Fruit fly (Drosophila melanogaster) whole organism, prepupa: ENCODE results near the gene beg.

ENCODE experiments used
- CG10631 ChIP-seq: fragments of 200-800 bp; sonication (Bioruptor generic); optimal IDR thresholded peaks from 2 replicates; lab custom pipeline; 2016; ENCODE audit warnings: missing biosample characterization, missing genetic modification characterization
- CG11294 ChIP-seq: fragments of 200-800 bp; sonication (Bioruptor generic); IDR thresholded peaks from 2 replicates; pipeline ENCODE4 v1.3.6; 2022; ENCODE audit warnings: missing biosample characterization, missing genetic modification characterization
- CG11762 ChIP-seq: fragments of 200-800 bp; sonication (Bioruptor generic); optimal IDR thresholded peaks from 3 replicates; lab custom pipeline; 2016; ENCODE audit warnings: missing biosample characterization, missing genetic modification characterization; ENCODE audit not compliant: insufficient read depth
- CG15336 ChIP-seq: fragments of 200-800 bp; sonication (Bioruptor generic); IDR thresholded peaks from 2 replicates; pipeline ENCODE4 v1.3.6; 2022; ENCODE audit warnings: missing biosample characterization, missing genetic modification characterization
- CG1621 ChIP-seq: fragments of 200-800 bp; sonication (Bioruptor generic); optimal IDR thresholded peaks from 3 replicates; lab custom pipeline; 2018; ENCODE audit warnings: missing biosample characterization, mild to moderate bottlenecking, missing genetic modification characterization
- CG16779 ChIP-seq: fragments of 200-800 bp; sonication (Bioruptor generic); optimal IDR thresholded peaks from 3 replicates; lab custom pipeline; 2017; ENCODE audit warnings: missing biosample characterization, mild to moderate bottlenecking, missing genetic modification characterization
- CG3032 ChIP-seq: fragments of 200-800 bp; optimal IDR thresholded peaks from 2 replicates; lab custom pipeline; 2019; ENCODE audit warnings: missing biosample characterization, mild to moderate bottlenecking, missing genetic modification characterization, moderate library complexity
- CG31627 ChIP-seq: fragments of 200-800 bp; sonication (Bioruptor generic); optimal IDR thresholded peaks from 3 replicates; lab custom pipeline; 2016; ENCODE audit warnings: missing biosample characterization, missing genetic modification characterization
- CG32006 ChIP-seq: fragments of 200-800 bp; sonication (Bioruptor generic); optimal IDR thresholded peaks from 3 replicates; lab custom pipeline; 2017; ENCODE audit warnings: missing biosample characterization, mild to moderate bottlenecking, missing genetic modification characterization
- CG3919 ChIP-seq: fragments of 200-800 bp; sonication (Bioruptor generic); optimal IDR thresholded peaks from 3 replicates; lab custom pipeline; 2016; ENCODE audit warnings: missing biosample characterization, missing genetic modification characterization
- CG4318 ChIP-seq: fragments of 200-800 bp; sonication (Bioruptor generic); optimal IDR thresholded peaks from 3 replicates; lab custom pipeline; 2017; ENCODE audit warnings: missing biosample characterization, mild to moderate bottlenecking, missing genetic modification characterization
- CG6163 ChIP-seq: fragments of 200-800 bp; sonication (Bioruptor generic); IDR thresholded peaks from 3 replicates; pipeline ENCODE4 v1.3.6; 2022; ENCODE audit warnings: missing biosample characterization, missing genetic modification characterization
- CG6276 ChIP-seq: fragments of 200-800 bp; sonication (Bioruptor generic); optimal IDR thresholded peaks from 2 replicates; lab custom pipeline; 2017; ENCODE audit warnings: missing biosample characterization, mild to moderate bottlenecking, missing genetic modification characterization
- CG6808 ChIP-seq: fragments of 200-800 bp; sonication (Bioruptor generic); optimal IDR thresholded peaks from 3 replicates; lab custom pipeline; 2017; ENCODE audit warnings: missing biosample characterization, missing genetic modification characterization, mild to moderate bottlenecking, moderate library complexity, missing genetic modification reagents
- CG6854 ChIP-seq: fragments of 200-800 bp; sonication (Bioruptor generic); optimal IDR thresholded peaks from 2 replicates; lab custom pipeline; 2017; ENCODE audit warnings: missing biosample characterization, mild to moderate bottlenecking, missing genetic modification characterization
- CG7368 ChIP-seq: fragments of 200-800 bp; sonication (Bioruptor generic); optimal IDR thresholded peaks from 3 replicates; lab custom pipeline; 2016; ENCODE audit warnings: missing biosample characterization, missing genetic modification characterization
- CG8119 ChIP-seq: fragments of 200-800 bp; sonication (Bioruptor generic); IDR thresholded peaks from 3 replicates; pipeline ENCODE4 v1.3.6; 2022; ENCODE audit warnings: missing biosample characterization, missing genetic modification characterization
- CG9139 ChIP-seq: fragments of 200-800 bp; sonication (Bioruptor generic); optimal IDR thresholded peaks from 3 replicates; lab custom pipeline; 2017; ENCODE audit warnings: missing biosample characterization, mild to moderate bottlenecking, missing genetic modification characterization
- Eip75B ChIP-seq: fragments of 200-800 bp; sonication (Bioruptor generic); optimal IDR thresholded peaks from 3 replicates; lab custom pipeline; 2016; ENCODE audit warnings: missing biosample characterization, missing genetic modification characterization
- Eip93F ChIP-seq: fragments of 200-800 bp; sonication (Bioruptor generic); optimal IDR thresholded peaks from 2 replicates; lab custom pipeline; 2016; ENCODE audit warnings: missing biosample characterization, mild to moderate bottlenecking, missing genetic modification characterization
- Ets21C ChIP-seq: fragments of 200-800 bp; sonication (Bioruptor generic); optimal IDR thresholded peaks from 3 replicates; lab custom pipeline; 2016; ENCODE audit warnings: missing biosample characterization, missing genetic modification characterization
- Ets96B ChIP-seq: fragments of 200-800 bp; optimal IDR thresholded peaks from 2 replicates; lab custom pipeline; 2019; ENCODE audit warnings: missing biosample characterization, mild to moderate bottlenecking, missing genetic modification characterization, moderate library complexity
- Gug ChIP-seq: fragments of 200-800 bp; sonication (Bioruptor generic); IDR thresholded peaks from 2 replicates; pipeline ENCODE4 v1.3.6; 2022; ENCODE audit warnings: missing biosample characterization, missing genetic modification characterization
- Hr38 ChIP-seq: sonication (Bioruptor generic); optimal IDR thresholded peaks from 2 replicates; lab custom pipeline; 2016; ENCODE audit warnings: missing biosample characterization, missing genetic modification characterization
- Hr39 ChIP-seq: fragments of 200-800 bp; sonication (Bioruptor generic); optimal IDR thresholded peaks from 2 replicates; lab custom pipeline; 2016; ENCODE audit warnings: missing biosample characterization, missing genetic modification characterization
- Hr4 ChIP-seq: fragments of 200-800 bp; sonication (Bioruptor generic); optimal IDR thresholded peaks from 3 replicates; lab custom pipeline; 2016; ENCODE audit warnings: missing biosample characterization, missing genetic modification characterization
- Lpt ChIP-seq: fragments of 200-800 bp; sonication (Bioruptor generic); optimal IDR thresholded peaks from 3 replicates; lab custom pipeline; 2016; ENCODE audit warnings: missing biosample characterization, missing genetic modification characterization
- Met ChIP-seq: fragments of 200-800 bp; sonication (Bioruptor generic); optimal IDR thresholded peaks from 3 replicates; lab custom pipeline; 2016; ENCODE audit warnings: missing biosample characterization, missing genetic modification characterization
- Smox ChIP-seq: fragments of 200-800 bp; sonication (Bioruptor generic); optimal IDR thresholded peaks from 3 replicates; lab custom pipeline; 2016; ENCODE audit warnings: missing biosample characterization, missing genetic modification characterization
- Sox102F ChIP-seq: fragments of 200-800 bp; sonication (Bioruptor generic); optimal IDR thresholded peaks from 2 replicates; lab custom pipeline; 2016; ENCODE audit warnings: missing biosample characterization, mild to moderate bottlenecking, missing genetic modification characterization
- Sox15 ChIP-seq: fragments of 200-800 bp; sonication (Bioruptor generic); optimal IDR thresholded peaks from 3 replicates; lab custom pipeline; 2016; ENCODE audit warnings: missing biosample characterization, missing genetic modification characterization
- acj6 ChIP-seq: fragments of 200-800 bp; sonication (Bioruptor generic); optimal IDR thresholded peaks from 3 replicates; lab custom pipeline; 2016; ENCODE audit warnings: missing biosample characterization, missing genetic modification characterization
- cyc ChIP-seq: fragments of 200-800 bp; sonication (Bioruptor generic); optimal IDR thresholded peaks from 3 replicates; lab custom pipeline; 2016; ENCODE audit warnings: missing biosample characterization, missing genetic modification characterization
- dsx ChIP-seq: fragments of 200-800 bp; optimal IDR thresholded peaks from 3 replicates; lab custom pipeline; 2019; ENCODE audit warnings: missing biosample characterization, mild to moderate bottlenecking, missing genetic modification characterization, moderate library complexity; ENCODE audit not compliant: poor library complexity, severe bottlenecking
- eg ChIP-seq: fragments of 200-800 bp; sonication (Bioruptor generic); IDR thresholded peaks from 3 replicates; pipeline ENCODE4 v1.3.6; 2022; ENCODE audit warnings: missing biosample characterization, missing genetic modification characterization
- esn ChIP-seq: fragments of 200-800 bp; sonication (Bioruptor generic); optimal IDR thresholded peaks from 2 replicates; lab custom pipeline; 2016; ENCODE audit warnings: missing biosample characterization, mild to moderate bottlenecking, missing genetic modification characterization, moderate library complexity
- fd59A ChIP-seq: fragments of 200-800 bp; sonication (Bioruptor generic); optimal IDR thresholded peaks from 2 replicates; lab custom pipeline; 2017; ENCODE audit warnings: missing biosample characterization, mild to moderate bottlenecking, missing genetic modification characterization, missing genetic modification reagents
- fd85E ChIP-seq: fragments of 200-800 bp; sonication (Bioruptor generic); optimal IDR thresholded peaks from 3 replicates; lab custom pipeline; 2016; ENCODE audit warnings: missing biosample characterization, missing genetic modification characterization
- lz ChIP-seq: fragments of 200-800 bp; sonication (Bioruptor generic); optimal IDR thresholded peaks from 3 replicates; lab custom pipeline; 2016; ENCODE audit warnings: missing biosample characterization, missing genetic modification characterization
- net ChIP-seq: fragments of 200-800 bp; sonication (Bioruptor generic); optimal IDR thresholded peaks from 3 replicates; lab custom pipeline; 2016; ENCODE audit warnings: missing biosample characterization, missing genetic modification characterization
- pdm3 ChIP-seq: fragments of 200-800 bp; sonication (Bioruptor generic); optimal IDR thresholded peaks from 3 replicates; lab custom pipeline; 2016; ENCODE audit warnings: missing biosample characterization, missing genetic modification characterization
- salr ChIP-seq, 2 experiments: fragments of 200-800 bp; sonication (Bioruptor generic); optimal IDR thresholded peaks; 3 replicates each; lab custom pipeline; 2016 to 2018; ENCODE audit warnings: missing biosample characterization in 2 of 2, missing genetic modification characterization in 2 of 2, mild to moderate bottlenecking in 1 of 2
- spab ChIP-seq: fragments of 200-800 bp; sonication (Bioruptor generic); optimal IDR thresholded peaks from 2 replicates; lab custom pipeline; 2017; ENCODE audit warnings: missing biosample characterization, mild to moderate bottlenecking, missing genetic modification characterization, missing genetic modification reagents
- ss ChIP-seq, 2 experiments: fragments of 200-800 bp; sonication (Bioruptor generic); optimal IDR thresholded peaks; 2 replicates in 1 of 2; 3 replicates in 1 of 2; lab custom pipeline; 2017 to 2018; ENCODE audit warnings: mild to moderate bottlenecking in 2 of 2, missing biosample characterization in 2 of 2, missing genetic modification characterization in 2 of 2, moderate library complexity in 1 of 2
- svp ChIP-seq: fragments of 200-800 bp; sonication (Bioruptor generic); peaks from one replicate; lab custom pipeline; 2016; ENCODE audit warnings: missing biosample characterization, missing genetic modification characterization
- vri ChIP-seq: fragments of 200-800 bp; sonication (Bioruptor generic); optimal IDR thresholded peaks from 3 replicates; lab custom pipeline; 2016; ENCODE audit warnings: missing biosample characterization, mild to moderate bottlenecking, missing genetic modification characterization

The beg gene

DNA sequence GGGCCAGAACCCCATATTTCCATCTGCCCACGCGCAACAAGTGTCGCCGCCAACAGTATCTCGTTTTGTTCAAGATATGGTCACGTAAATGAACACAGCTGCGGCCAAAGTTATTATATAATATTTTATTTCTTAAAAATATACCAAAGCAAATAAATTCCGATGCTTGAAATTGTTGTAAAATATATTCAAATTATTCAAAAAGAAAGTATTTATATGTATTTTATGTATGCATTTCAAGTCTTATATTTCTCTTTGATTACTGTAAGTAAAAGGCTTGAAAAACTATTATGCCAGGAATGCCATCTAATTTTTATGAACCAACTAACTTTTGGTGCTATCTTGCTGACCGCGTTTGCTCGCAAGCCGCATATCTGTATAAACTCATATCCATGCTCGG, 46.3 kb upstream of the beg start (continued):
- 0 out of 2 replicates have a peak, but pooled peaks have one; percentile 19 for TF ChIP-seq CG11294 (GFP tag; lab: Robert Waterston, UW)
- peak; percentile 85 for TF ChIP-seq CG32006 (GFP tag; lab: Kevin White, UChicago)
- peak; percentile 91 for TF ChIP-seq Met (GFP tag; lab: Kevin White, UChicago)
- peak; percentile 67 for TF ChIP-seq Sox15 (GFP tag; lab: Kevin White, UChicago)
- peak; percentile 81 for TF ChIP-seq lz (GFP tag; lab: Kevin White, UChicago)
- no peak for TF ChIP-seq fd85E
- TF ChIP-seq CG7368 (GFP tag; lab: Kevin White, UChicago) = peak; percentile 46
- peak; percentile 90 for TF ChIP-seq CG15336 (GFP tag; lab: Robert Waterston, UW)
- peak; percentile 76; the same call in 2 of the 3 replicates for TF ChIP-seq CG6163 (GFP tag; lab: Robert Waterston, UW)
- TF ChIP-seq fd59A (GFP tag; lab: Kevin White, UChicago) = peak; percentile 80
- TF ChIP-seq cyc (GFP tag; lab: Kevin White, UChicago) = peak; percentile 56
- peak; percentile 85 for TF ChIP-seq Sox102F
- TF ChIP-seq CG10631 = peak; percentile 79
- no peak for TF ChIP-seq pdm3 (GFP tag; lab: Kevin White, UChicago)
- no peak for TF ChIP-seq CG9139 (GFP tag; lab: Kevin White, UChicago)
- peak; percentile 81 for TF ChIP-seq acj6
- peak; percentile 82 for TF ChIP-seq Smox (GFP tag; lab: Kevin White, UChicago)
- peak; percentile 51 for TF ChIP-seq Gug (GFP tag; lab: Robert Waterston, UW)
- peak; percentile 67 for TF ChIP-seq Lpt (GFP tag; lab: Kevin White, UChicago)
- TF ChIP-seq CG1621 (tag; lab: Kevin White, UChicago) = peak; percentile 69
- TF ChIP-seq CG11762 (GFP tag; lab: Kevin White, UChicago) = peak; percentile 77
- no peak for TF ChIP-seq Hr4
- TF ChIP-seq Hr39 = peak; percentile 71
- peak; percentile 90 for TF ChIP-seq CG8119 (GFP tag; lab: Robert Waterston, UW)

- TF ChIP-seq CG6163 (GFP tag; lab: Robert Waterston, UW) = no peak
- no peak for TF ChIP-seq CG3032 (tag; lab: Kevin White, UChicago)
- no peak for TF ChIP-seq Eip75B
- TF ChIP-seq CG3919 (GFP tag; lab: Kevin White, UChicago) = no peak
- no peak for TF ChIP-seq CG4318
- no peak for TF ChIP-seq Ets96B (tag; lab: Kevin White, UChicago)
- no peak for TF ChIP-seq Ets21C (GFP tag; lab: Kevin White, UChicago)
- TF ChIP-seq dsx = no peak
These were observed 40.7 kb upstream of the beg start for dm6 chr3L:16994805-16995204.

- no peak for TF ChIP-seq Hr38
- TF ChIP-seq CG31627 = no peak
- no peak for TF ChIP-seq CG9139 (GFP tag; lab: Kevin White, UChicago)
- no peak for TF ChIP-seq dsx
- no peak for TF ChIP-seq ss (GFP tag; optimal IDR thresholded peaks at IDR 0.05; lab: Kevin White, UChicago)
- TF ChIP-seq CG4318 = no peak
- TF ChIP-seq fd59A (GFP tag; lab: Kevin White, UChicago) = no peak
- TF ChIP-seq Ets96B (tag; lab: Kevin White, UChicago) = no peak
- TF ChIP-seq cyc (GFP tag; lab: Kevin White, UChicago) = no peak
- no peak for TF ChIP-seq CG11762 (GFP tag; lab: Kevin White, UChicago)
- no peak for TF ChIP-seq Lpt (GFP tag; lab: Kevin White, UChicago)
- TF ChIP-seq svp (GFP tag; lab: Kevin White, UChicago) = peak; percentile 91
- no peak for TF ChIP-seq CG6808
- TF ChIP-seq spab (GFP tag; lab: Kevin White, UChicago) = peak; percentile 23
- TF ChIP-seq Sox15 (GFP tag; lab: Kevin White, UChicago) = no peak
- no peak for TF ChIP-seq Ets21C (GFP tag; lab: Kevin White, UChicago)
- TF ChIP-seq Hr39 = no peak
- TF ChIP-seq CG6276 (GFP tag; lab: Kevin White, UChicago) = no peak
- no peak for TF ChIP-seq Eip93F (GFP tag; lab: Kevin White, UChicago)
- no peak for TF ChIP-seq CG32006 (GFP tag; lab: Kevin White, UChicago)
- peak; percentile 34 for TF ChIP-seq vri (GFP tag; lab: Kevin White, UChicago)
- no peak for TF ChIP-seq acj6
- no peak for TF ChIP-seq CG11294 (GFP tag; lab: Robert Waterston, UW)
- no peak for TF ChIP-seq CG3032 (tag; lab: Kevin White, UChicago)
- TF ChIP-seq salr (GFP tag; optimal IDR thresholded peaks at IDR 0.05; lab: Kevin White, UChicago) = no peak
- TF ChIP-seq CG6163 (GFP tag; lab: Robert Waterston, UW) = no peak
- TF ChIP-seq CG6854 (GFP tag; lab: Kevin White, UChicago) = peak; percentile 37
- no peak for TF ChIP-seq Smox (GFP tag; lab: Kevin White, UChicago)
- no peak for TF ChIP-seq esn (GFP tag; lab: Kevin White, UChicago)
- TF ChIP-seq net (GFP tag; lab: Kevin White, UChicago) = no peak
- TF ChIP-seq eg = no peak
- TF ChIP-seq CG16779 = peak; percentile 31
These were observed 35.2 kb upstream of the beg start for dm6 chr3L:17000289-17000688.
